Fruit fly (Drosophila melanogaster) Kc167 (cell line): Measurements from ENCODE around the gene djl.

ENCODE experiments used
- Myc ChIP-seq: fragments of >200 bp; optimal IDR thresholded peaks from 2 replicates; lab custom pipeline; 2017; ENCODE audit warnings: missing external identifiers
- Sin3A ChIP-seq: fragments of >200 bp; optimal IDR thresholded peaks from 2 replicates; lab custom pipeline; 2018; ENCODE audit warnings: missing external identifiers
- h ChIP-seq: fragments of >200 bp; optimal IDR thresholded peaks from 3 replicates; lab custom pipeline; 2018; ENCODE audit warnings: missing external identifiers
- insv ChIP-seq: fragments of >200 bp; optimal IDR thresholded peaks from 3 replicates; lab custom pipeline; 2018; ENCODE audit warnings: missing external identifiers
- psq ChIP-seq: fragments of >200 bp; optimal IDR thresholded peaks from 2 replicates; lab custom pipeline; 2017; ENCODE audit warnings: missing external identifiers
- ttk ChIP-seq: sonication (Bioruptor generic); optimal IDR thresholded peaks from 2 replicates; lab custom pipeline; 2017; ENCODE audit warnings: missing external identifiers

dm6 chr3R:7087201-7087505, 26.6 kb downstream of the djl start:
- no peak for TF ChIP-seq ttk (lab: Kevin White, UChicago)
- no peak for TF ChIP-seq Myc (lab: Kevin White, UChicago)
- TF ChIP-seq h (lab: Kevin White, UChicago) = no peak
- no peak for TF ChIP-seq Sin3A
- TF ChIP-seq psq (lab: Kevin White, UChicago) = no peak
- no peak for TF ChIP-seq insv (lab: Kevin White, UChicago)
